Worm (Caenorhabditis elegans): ENCODE data around the gene Y51A2B.6.

ce11 chrV:18350721-18351120, 43.4 kb downstream of the Y51A2B.6 start, which contains the start of gene C08E8.11:
- TF ChIP-seq nhr-237 (tag; optimal IDR thresholded peaks at IDR 0.05), result no peak
- no peak for TF ChIP-seq elt-1 (tag; optimal IDR thresholded peaks at IDR 0.05; ENCODE audit: borderline replicate concordance, insufficient read depth)
- no peak for TF ChIP-seq zip-8 (tag; optimal IDR thresholded peaks at IDR 0.05)
- TF ChIP-seq bed-3 (GFP tag; optimal IDR thresholded peaks at IDR 0.05), result no peak
- TF ChIP-seq mls-2 (tag; optimal IDR thresholded peaks at IDR 0.05), result no peak
